Worm (Caenorhabditis elegans) whole organism, late embryonic: ENCODE measurements around the gene C09B9.7.

Source experiments
- F13H6.1 ChIP-seq: sonication (generic microtip); optimal IDR thresholded peaks from 2 replicates; lab custom pipeline; 2016; ENCODE audit warnings: missing genetic modification characterization, missing compliant biosample characterization
- K02D7.2 ChIP-seq: sonication (generic microtip); optimal IDR thresholded peaks from 2 replicates; lab custom pipeline; 2017; ENCODE audit warnings: mild to moderate bottlenecking, missing genetic modification characterization, missing compliant biosample characterization
- ceh-18 ChIP-seq: sonication (generic microtip); optimal IDR thresholded peaks from 2 replicates; lab custom pipeline; 2016; ENCODE audit warnings: missing genetic modification characterization, missing compliant biosample characterization
- ceh-31 ChIP-seq: sonication (generic microtip); optimal IDR thresholded peaks from 2 replicates; lab custom pipeline; 2016; ENCODE audit warnings: missing genetic modification characterization, missing compliant biosample characterization
- fax-1 ChIP-seq: sonication (generic microtip); optimal IDR thresholded peaks from 2 replicates; lab custom pipeline; 2016; ENCODE audit warnings: missing genotype, missing genetic modification characterization, missing compliant biosample characterization
- fkh-10 ChIP-seq: fragments of 150-350 bp; optimal IDR thresholded peaks from 2 replicates; lab custom pipeline; 2014; ENCODE audit warnings: missing biosample characterization, missing genetic modification reagents, missing genetic modification characterization
- nfya-1 ChIP-seq: sonication (generic microtip); optimal IDR thresholded peaks from 2 replicates; lab custom pipeline; 2017; ENCODE audit warnings: missing genetic modification characterization, mild to moderate bottlenecking, missing compliant biosample characterization, antibody characterized with exemption, moderate library complexity
- nhr-11 ChIP-seq: fragments of 150-350 bp; optimal IDR thresholded peaks from 2 replicates; lab custom pipeline; 2014; ENCODE audit warnings: missing biosample characterization, missing genetic modification characterization
- pax-1 ChIP-seq: fragments of 150-350 bp; optimal IDR thresholded peaks from 2 replicates; lab custom pipeline; 2014; ENCODE audit warnings: missing biosample characterization, missing genetic modification characterization
- sox-4 ChIP-seq: sonication (generic microtip); optimal IDR thresholded peaks from 2 replicates; lab custom pipeline; 2017; ENCODE audit warnings: mild to moderate bottlenecking, missing genetic modification characterization, inconsistent platforms, missing compliant biosample characterization
- tbx-7 ChIP-seq: sonication (generic microtip); optimal IDR thresholded peaks from 2 replicates; lab custom pipeline; 2016; ENCODE audit warnings: missing genotype, missing genetic modification characterization, missing compliant biosample characterization
- unc-86 ChIP-seq: sonication (generic microtip); optimal IDR thresholded peaks from 2 replicates; lab custom pipeline; 2016; ENCODE audit warnings: missing genetic modification characterization, missing compliant biosample characterization

DNA sequence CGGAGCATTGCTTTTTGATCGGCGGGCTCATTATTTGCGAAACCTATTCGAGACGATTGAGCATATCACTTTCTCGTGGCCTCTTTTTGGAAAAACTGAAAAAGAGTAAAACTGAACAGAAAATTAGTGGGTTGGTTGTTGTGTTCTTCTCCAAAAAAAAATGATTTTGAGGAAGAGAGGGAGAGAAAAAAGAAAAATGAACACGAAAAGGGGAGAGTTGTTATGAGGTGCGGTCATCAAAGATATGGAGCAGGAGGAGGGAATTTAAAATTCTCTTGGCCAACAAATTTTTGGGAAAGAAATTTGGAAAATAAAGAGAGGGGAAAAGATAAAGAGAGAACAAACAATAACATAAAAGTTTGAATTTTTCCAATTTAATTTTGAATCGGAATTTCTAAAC is 15.5 kb downstream of the C09B9.7 start, which contains the start of gene hot-9:
- no peak for TF ChIP-seq nhr-11 (tag; lab: Kevin White, UChicago)
- no peak for TF ChIP-seq ceh-18
- TF ChIP-seq tbx-7: no peak
- TF ChIP-seq F13H6.1 (tag; lab: Kevin White, UChicago): no peak
- TF ChIP-seq fax-1: no peak
- no peak for TF ChIP-seq fkh-10 (GFP tag; lab: Kevin White, UChicago)
- TF ChIP-seq K02D7.2 (tag; lab: Kevin White, UChicago): no peak
- TF ChIP-seq unc-86 (tag; lab: Kevin White, UChicago): no peak
- TF ChIP-seq pax-1 (tag; lab: Kevin White, UChicago): no peak
- TF ChIP-seq nfya-1 (tag; lab: Kevin White, UChicago): no peak
- no peak for TF ChIP-seq ceh-31
- no peak for TF ChIP-seq sox-4 (tag; lab: Kevin White, UChicago)
